Fruit fly (Drosophila melanogaster) whole organism, embryonic: ENCODE measurements around the gene Faa.

Experiments used
- B-H2 ChIP-seq: fragments of 200-800 bp; sonication (Bioruptor generic); optimal IDR thresholded peaks from 2 replicates; lab custom pipeline; 2018; ENCODE audit warnings: missing biosample characterization, mild to moderate bottlenecking, missing genetic modification characterization
- BEAF-32 ChIP-seq: fragments of 200-800 bp; sonication (Bioruptor generic); optimal IDR thresholded peaks from 3 replicates; lab custom pipeline; 2017; ENCODE audit warnings: missing biosample characterization, missing genetic modification characterization, mild to moderate bottlenecking, moderate library complexity, missing genetic modification reagents
- Bdp1 ChIP-seq: fragments of 200-800 bp; sonication (Bioruptor generic); optimal IDR thresholded peaks from 3 replicates; lab custom pipeline; 2016; ENCODE audit warnings: missing biosample characterization, missing genetic modification characterization
- Blimp-1 ChIP-seq: fragments of 200-800 bp; sonication (Bioruptor generic); optimal IDR thresholded peaks from 3 replicates; lab custom pipeline; 2018; ENCODE audit warnings: missing biosample characterization, missing genetic modification characterization, mild to moderate bottlenecking, moderate library complexity, missing genetic modification reagents
- Bteb2 ChIP-seq: fragments of 200-800 bp; sonication (Bioruptor generic); optimal IDR thresholded peaks from 2 replicates; lab custom pipeline; 2016; ENCODE audit warnings: missing biosample characterization, missing genetic modification characterization
- C15 ChIP-seq: fragments of 200-800 bp; sonication (Bioruptor generic); IDR thresholded peaks from 3 replicates; pipeline ENCODE4 v1.3.6; 2022; ENCODE audit warnings: missing biosample characterization, missing genetic modification characterization
- CG10147 ChIP-seq: fragments of 200-800 bp; sonication (Bioruptor generic); optimal IDR thresholded peaks from 2 replicates; lab custom pipeline; 2019; ENCODE audit warnings: missing biosample characterization, mild to moderate bottlenecking, missing genetic modification characterization, moderate library complexity
- CG10959 ChIP-seq: fragments of 200-800 bp; sonication (Bioruptor generic); IDR thresholded peaks from 2 replicates; pipeline ENCODE4 v1.3.6; 2022; ENCODE audit warnings: missing biosample characterization, missing genetic modification characterization
- CG11560 ChIP-seq: fragments of 200-800 bp; sonication (Bioruptor generic); IDR thresholded peaks from 3 replicates; pipeline ENCODE4 v1.3.6; 2022; ENCODE audit warnings: missing biosample characterization, missing genetic modification characterization
- CG11723 ChIP-seq: fragments of 200-800 bp; sonication (Bioruptor generic); optimal IDR thresholded peaks from 2 replicates; lab custom pipeline; 2017; ENCODE audit warnings: missing biosample characterization, mild to moderate bottlenecking, missing genetic modification characterization
- CG13775 ChIP-seq: fragments of 200-800 bp; sonication (Bioruptor generic); optimal IDR thresholded peaks from 3 replicates; lab custom pipeline; 2017; ENCODE audit warnings: missing biosample characterization, mild to moderate bottlenecking, missing genetic modification characterization
- CG13894 ChIP-seq: fragments of 200-800 bp; sonication (Bioruptor generic); optimal IDR thresholded peaks from 3 replicates; lab custom pipeline; 2018; ENCODE audit warnings: missing biosample characterization, mild to moderate bottlenecking, missing genetic modification characterization, moderate library complexity
- CG14667 ChIP-seq: fragments of 200-800 bp; sonication (Bioruptor generic); IDR thresholded peaks from 2 replicates; pipeline ENCODE4 v1.3.6; 2022; ENCODE audit warnings: missing biosample characterization, missing genetic modification characterization
- CG15696 ChIP-seq: fragments of 200-800 bp; sonication (Bioruptor generic); optimal IDR thresholded peaks from 2 replicates; lab custom pipeline; 2019; ENCODE audit warnings: missing biosample characterization, mild to moderate bottlenecking, missing genetic modification characterization, moderate library complexity
- CG17912 ChIP-seq: fragments of 200-800 bp; sonication (Bioruptor generic); optimal IDR thresholded peaks from 2 replicates; lab custom pipeline; 2018; ENCODE audit warnings: missing biosample characterization, mild to moderate bottlenecking, missing genetic modification characterization
- CG18262 ChIP-seq: fragments of 200-800 bp; optimal IDR thresholded peaks from 3 replicates; lab custom pipeline; 2019; ENCODE audit warnings: missing biosample characterization, mild to moderate bottlenecking, missing genetic modification characterization, moderate library complexity
- CG2116 ChIP-seq: fragments of 200-800 bp; sonication (Bioruptor generic); optimal IDR thresholded peaks from 3 replicates; lab custom pipeline; 2018; ENCODE audit warnings: missing biosample characterization, mild to moderate bottlenecking, missing genetic modification characterization
- CG2202 ChIP-seq: fragments of 200-800 bp; sonication (Bioruptor generic); optimal IDR thresholded peaks from 2 replicates; lab custom pipeline; 2018; ENCODE audit warnings: missing biosample characterization, mild to moderate bottlenecking, missing genetic modification characterization
- CG4424 ChIP-seq: fragments of 200-800 bp; sonication (Bioruptor generic); optimal IDR thresholded peaks from 3 replicates; lab custom pipeline; 2016; ENCODE audit warnings: missing biosample characterization, missing genetic modification characterization
- CG6683 ChIP-seq: fragments of 200-800 bp; sonication (Bioruptor generic); optimal IDR thresholded peaks from 2 replicates; lab custom pipeline; 2017; ENCODE audit warnings: missing biosample characterization, mild to moderate bottlenecking, missing genetic modification characterization, missing genetic modification reagents
- CG7928 ChIP-seq: fragments of 200-800 bp; sonication (Bioruptor generic); optimal IDR thresholded peaks from 2 replicates; lab custom pipeline; 2017; ENCODE audit warnings: missing biosample characterization, mild to moderate bottlenecking, missing genetic modification characterization
- CG9609 ChIP-seq: fragments of 200-800 bp; sonication (Bioruptor generic); optimal IDR thresholded peaks from 3 replicates; lab custom pipeline; 2016; ENCODE audit warnings: missing biosample characterization, missing genetic modification characterization
- Camta ChIP-seq: fragments of 200-800 bp; sonication (Bioruptor generic); optimal IDR thresholded peaks from 2 replicates; lab custom pipeline; 2016; ENCODE audit warnings: missing biosample characterization, missing genetic modification characterization
- Deaf1 ChIP-seq: fragments of 200-800 bp; optimal IDR thresholded peaks from 3 replicates; lab custom pipeline; 2019; ENCODE audit warnings: missing biosample characterization, mild to moderate bottlenecking, missing genetic modification characterization, moderate library complexity
- NC2α ChIP-seq: fragments of 200-800 bp; sonication (Bioruptor generic); optimal IDR thresholded peaks from 2 replicates; lab custom pipeline; 2016; ENCODE audit warnings: missing biosample characterization, missing genetic modification characterization
- Neu2 ChIP-seq: fragments of 200-800 bp; sonication (Bioruptor generic); optimal IDR thresholded peaks from 3 replicates; lab custom pipeline; 2016; ENCODE audit warnings: missing biosample characterization, missing genetic modification characterization, borderline replicate concordance
- Nf-YA ChIP-seq: fragments of 200-800 bp; sonication (Bioruptor generic); IDR thresholded peaks from 2 replicates; pipeline ENCODE4 v1.3.6; 2022; ENCODE audit warnings: missing biosample characterization, missing genetic modification characterization
- Oaz ChIP-seq: fragments of 200-800 bp; sonication (Bioruptor generic); IDR thresholded peaks from 2 replicates; pipeline ENCODE4 v1.3.6; 2022; ENCODE audit warnings: missing biosample characterization, missing genetic modification characterization
- Pdp1 ChIP-seq, 2 experiments: fragments of 200-800 bp; sonication (Bioruptor generic); optimal IDR thresholded peaks; 3 replicates each; lab custom pipeline; 2016; ENCODE audit warnings: missing biosample characterization in 2 of 2, missing genetic modification characterization in 2 of 2, mild to moderate bottlenecking in 1 of 2, moderate library complexity in 1 of 2
- Spps ChIP-seq: fragments of 200-800 bp; sonication (Bioruptor generic); optimal IDR thresholded peaks from 2 replicates; lab custom pipeline; 2018; ENCODE audit warnings: missing biosample characterization, mild to moderate bottlenecking, missing genetic modification characterization
- YL-1 ChIP-seq: fragments of 200-800 bp; sonication (Bioruptor generic); optimal IDR thresholded peaks from 3 replicates; lab custom pipeline; 2017; ENCODE audit warnings: missing biosample characterization, mild to moderate bottlenecking, missing genetic modification characterization
- bowl ChIP-seq: fragments of 200-800 bp; sonication (Bioruptor generic); IDR thresholded peaks from 2 replicates; pipeline ENCODE4 v1.3.6; 2022; ENCODE audit warnings: missing biosample characterization, missing genetic modification characterization
- bsh ChIP-seq, 2 experiments: fragments of 200-800 bp; sonication (Bioruptor generic); optimal IDR thresholded peaks; 2 replicates each; lab custom pipeline; 2017 to 2018; ENCODE audit warnings: mild to moderate bottlenecking in 2 of 2, missing biosample characterization in 2 of 2, missing genetic modification characterization in 2 of 2, moderate library complexity in 1 of 2
- chinmo ChIP-seq: fragments of 200-800 bp; sonication (Bioruptor generic); IDR thresholded peaks from 4 replicates; pipeline ENCODE4 v1.3.6; 2022; ENCODE audit warnings: missing biosample characterization, missing genetic modification characterization; ENCODE audit not compliant: partially characterized antibody
- chm ChIP-seq: fragments of 200-800 bp; sonication (Bioruptor generic); IDR thresholded peaks from 2 replicates; pipeline ENCODE4 v1.3.6; 2022; ENCODE audit warnings: missing biosample characterization, missing genetic modification characterization
- ci ChIP-seq: fragments of 200-800 bp; sonication (Bioruptor generic); IDR thresholded peaks from 3 replicates; pipeline ENCODE4 v1.3.6; 2022; ENCODE audit warnings: missing biosample characterization, missing genetic modification characterization
- emc ChIP-seq: fragments of 200-800 bp; sonication (Bioruptor generic); optimal IDR thresholded peaks from 2 replicates; lab custom pipeline; 2016; ENCODE audit warnings: missing biosample characterization, missing genetic modification characterization
- gsb-n ChIP-seq: fragments of 200-800 bp; sonication (Bioruptor generic); optimal IDR thresholded peaks from 3 replicates; lab custom pipeline; 2018; ENCODE audit warnings: missing biosample characterization, mild to moderate bottlenecking, missing genetic modification characterization
- luna ChIP-seq: fragments of 200-800 bp; sonication (Bioruptor generic); optimal IDR thresholded peaks from 2 replicates; lab custom pipeline; 2016; ENCODE audit warnings: missing biosample characterization, missing genetic modification characterization
- mld ChIP-seq: fragments of 200-800 bp; sonication (Bioruptor generic); IDR thresholded peaks from 3 replicates; pipeline ENCODE4 v1.3.6; 2022; ENCODE audit warnings: missing biosample characterization, missing genetic modification characterization; ENCODE audit not compliant: partially characterized antibody
- nerfin-1 ChIP-seq: fragments of 200-800 bp; sonication (Bioruptor generic); optimal IDR thresholded peaks from 3 replicates; lab custom pipeline; 2019; ENCODE audit warnings: missing biosample characterization, mild to moderate bottlenecking, missing genetic modification characterization, moderate library complexity
- row ChIP-seq: fragments of 200-800 bp; sonication (Bioruptor generic); IDR thresholded peaks from 3 replicates; pipeline ENCODE4 v1.3.6; 2022; ENCODE audit warnings: missing biosample characterization, missing genetic modification characterization
- slp2 ChIP-seq: fragments of 200-800 bp; sonication (Bioruptor generic); optimal IDR thresholded peaks from 2 replicates; lab custom pipeline; 2016; ENCODE audit warnings: missing biosample characterization, missing genetic modification characterization
- so ChIP-seq: fragments of 200-800 bp; sonication (Bioruptor generic); IDR thresholded peaks from 3 replicates; pipeline ENCODE4 v1.3.6; 2022; ENCODE audit warnings: missing biosample characterization, missing genetic modification characterization
- ssp ChIP-seq: fragments of 200-800 bp; sonication (Bioruptor generic); IDR thresholded peaks from 2 replicates; pipeline ENCODE4 v1.3.6; 2022; ENCODE audit warnings: missing biosample characterization, missing genetic modification characterization
- zen2 ChIP-seq: fragments of 200-800 bp; sonication (Bioruptor generic); IDR thresholded peaks from 3 replicates; pipeline ENCODE4 v1.3.6; 2022; ENCODE audit warnings: missing biosample characterization, missing genetic modification characterization; ENCODE audit not compliant: partially characterized antibody

Gene Faa

DNA sequence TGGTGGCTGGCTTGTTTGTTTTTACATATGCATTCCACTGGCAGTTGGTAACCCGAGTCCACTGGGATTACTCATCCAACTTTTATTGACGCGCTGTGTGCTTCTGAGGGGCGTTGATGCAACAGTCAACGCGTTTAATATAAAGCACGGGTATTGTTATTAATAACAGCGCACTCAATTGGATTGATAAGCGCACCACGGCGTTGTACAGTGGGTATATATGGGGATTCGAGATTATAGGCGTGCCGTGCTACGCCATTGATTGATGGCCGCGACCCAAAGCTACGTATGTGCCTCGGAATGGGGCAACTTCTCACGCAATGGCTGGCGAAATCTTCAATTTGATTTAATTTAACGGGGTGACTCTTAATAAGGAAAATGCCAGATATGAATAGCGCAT lies 33.4 kb upstream of the Faa start (continued):
- TF ChIP-seq bsh (GFP tag; optimal IDR thresholded peaks at IDR 0.05; lab: Kevin White, UChicago) (no peak), Blimp-1 (no peak), Neu2 (GFP tag; lab: Kevin White, UChicago) (no peak), ci (GFP tag; lab: Robert Waterston, UW) (0 out of 3 replicates have a peak, but pooled peaks have one; percentile 29), CG2202 (tag; lab: Kevin White, UChicago) (no peak), Bdp1 (no peak), Pdp1 (GFP tag; optimal IDR thresholded peaks at IDR 0.05; lab: Kevin White, UChicago) (peak in 1 of 2 experiments; percentile 36), YL-1 (GFP tag; lab: Kevin White, UChicago) (peak; percentile 1), zen2 (GFP tag; lab: Robert Waterston, UW) (no peak), C15 (no peak)
- TF ChIP-seq, all 482 proteins: peak for 20

dm6 chr3L:4103258-4104247 lies 29.8 kb upstream of the Faa start, which contains the start of gene Fit1:
Gene Fit1, plus strand, starts transcription at chr3L:4103564.
- TF ChIP-seq nerfin-1 (tag; lab: Kevin White, UChicago): peak; percentile 13
- peak; percentile 48; the same call in 1 of the 2 replicates for TF ChIP-seq chm (GFP tag; lab: Robert Waterston, UW)
- TF ChIP-seq bsh (GFP tag; optimal IDR thresholded peaks at IDR 0.05; lab: Kevin White, UChicago): no peak
- TF ChIP-seq emc (GFP tag; lab: Kevin White, UChicago): no peak
- no peak; the same call in 2 of the 3 replicates for TF ChIP-seq so
- TF ChIP-seq chinmo: peak; percentile 82
- TF ChIP-seq CG18262 (tag; lab: Kevin White, UChicago): no peak
- no peak for TF ChIP-seq CG14667 (GFP tag; lab: Robert Waterston, UW)
- no peak for TF ChIP-seq Nf-YA
- no peak for TF ChIP-seq CG15696 (tag; lab: Kevin White, UChicago)
- no peak for TF ChIP-seq CG10147
- TF ChIP-seq Spps (tag; lab: Kevin White, UChicago): no peak
- TF ChIP-seq Bteb2: no peak
- TF ChIP-seq CG7928 (GFP tag; lab: Kevin White, UChicago): no peak
- TF ChIP-seq CG10959 (GFP tag; lab: Robert Waterston, UW): no peak
- no peak for TF ChIP-seq ssp (GFP tag; lab: Robert Waterston, UW)
- peak; percentile 52 for TF ChIP-seq Deaf1 (tag; lab: Kevin White, UChicago)
- no peak for TF ChIP-seq B-H2 (GFP tag; lab: Kevin White, UChicago)
- peak; percentile 25 for TF ChIP-seq CG2116 (GFP tag; lab: Kevin White, UChicago)
- no peak for TF ChIP-seq slp2 (GFP tag; lab: Kevin White, UChicago)
- TF ChIP-seq gsb-n (tag; lab: Kevin White, UChicago): no peak
- no peak for TF ChIP-seq NC2α
- 0 out of 3 replicates have a peak, but pooled peaks have one; percentile 7 for TF ChIP-seq mld (GFP tag; lab: Robert Waterston, UW)
- TF ChIP-seq CG6683 (GFP tag; lab: Kevin White, UChicago): no peak
- TF ChIP-seq CG9609: no peak
- TF ChIP-seq YL-1 (GFP tag; lab: Kevin White, UChicago): peak; percentile 32
- TF ChIP-seq bowl (GFP tag; lab: Robert Waterston, UW): no peak
- TF ChIP-seq CG11723 (GFP tag; lab: Kevin White, UChicago): no peak
- TF ChIP-seq CG17912 (GFP tag; lab: Kevin White, UChicago): no peak
- no peak for TF ChIP-seq CG11560 (tag; lab: Robert Waterston, UW)
- peak; percentile 70 for TF ChIP-seq CG13894
- TF ChIP-seq CG13775: no peak
- TF ChIP-seq CG4424 (GFP tag; lab: Kevin White, UChicago): no peak
- no peak for TF ChIP-seq Oaz (GFP tag; lab: Robert Waterston, UW)
- peak; percentile 66 for TF ChIP-seq BEAF-32 (GFP tag; lab: Kevin White, UChicago)
- no peak for TF ChIP-seq luna (GFP tag; lab: Kevin White, UChicago)
- TF ChIP-seq Camta (GFP tag; lab: Kevin White, UChicago): no peak
- TF ChIP-seq row (GFP tag; lab: Robert Waterston, UW): peak; percentile 28; the same call in 2 of the 3 replicates
